Worm (Caenorhabditis elegans) whole organism, L4 larva: Measurements from ENCODE around the gene R07B1.9.

Experiments
- nhr-102 ChIP-seq: sonication (generic microtip); optimal IDR thresholded peaks from 2 replicates; lab custom pipeline; 2016; ENCODE audit warnings: mild to moderate bottlenecking, missing genetic modification characterization, moderate library complexity, missing compliant biosample characterization
- nhr-28 ChIP-seq: fragments of 150-350 bp; optimal IDR thresholded peaks from 2 replicates; lab custom pipeline; 2014; ENCODE audit warnings: missing biosample characterization, missing genetic modification characterization

ce11 chrX:9882112-9882511 is 4.9 kb downstream of the R07B1.9 start, which contains the start of gene glo-1:
- TF ChIP-seq nhr-102 (tag; lab: Kevin White, UChicago) (no peak), nhr-28 (tag; lab: Kevin White, UChicago) (no peak)
